Fruit fly (Drosophila melanogaster) whole organism, embryonic: Measurements from ENCODE around the gene H2.0.

Experiments
- Ada2b ChIP-seq: fragments of 200-800 bp; sonication (Bioruptor generic); IDR thresholded peaks from 2 replicates; pipeline ENCODE4 v1.3.6; 2022; ENCODE audit warnings: missing biosample characterization, missing genetic modification characterization
- B-H1 ChIP-seq: fragments of 200-800 bp; sonication (Bioruptor generic); IDR thresholded peaks from 3 replicates; pipeline ENCODE4 v1.3.6; 2022; ENCODE audit warnings: missing biosample characterization, missing genetic modification characterization
- CG11398 ChIP-seq: fragments of 200-800 bp; sonication (Bioruptor generic); optimal IDR thresholded peaks from 2 replicates; lab custom pipeline; 2016; ENCODE audit warnings: missing biosample characterization, missing genetic modification characterization
- CG11456 ChIP-seq: fragments of 200-800 bp; sonication (Bioruptor generic); IDR thresholded peaks from 3 replicates; pipeline ENCODE4 v1.3.6; 2022; ENCODE audit warnings: missing biosample characterization, missing genetic modification characterization
- CG12219 ChIP-seq: fragments of 200-800 bp; sonication (Bioruptor generic); optimal IDR thresholded peaks from 3 replicates; lab custom pipeline; 2018; ENCODE audit warnings: missing biosample characterization, mild to moderate bottlenecking, missing genetic modification characterization
- CG1529 ChIP-seq: fragments of 200-800 bp; sonication (Bioruptor generic); optimal IDR thresholded peaks from 3 replicates; lab custom pipeline; 2018; ENCODE audit warnings: missing biosample characterization, missing genetic modification characterization
- CG15514 ChIP-seq: fragments of 200-800 bp; sonication (Bioruptor generic); optimal IDR thresholded peaks from 3 replicates; lab custom pipeline; 2017; ENCODE audit warnings: missing biosample characterization, missing genetic modification characterization, mild to moderate bottlenecking, moderate library complexity, missing genetic modification reagents
- CG16863 ChIP-seq: fragments of 200-800 bp; sonication (Bioruptor generic); optimal IDR thresholded peaks from 3 replicates; lab custom pipeline; 2016; ENCODE audit warnings: missing biosample characterization, missing genetic modification characterization
- CG17568 ChIP-seq: fragments of 200-800 bp; sonication (Bioruptor generic); optimal IDR thresholded peaks from 2 replicates; lab custom pipeline; 2018; ENCODE audit warnings: missing biosample characterization, mild to moderate bottlenecking, missing genetic modification characterization, moderate library complexity
- CG17612 ChIP-seq: fragments of 200-800 bp; sonication (Bioruptor generic); IDR thresholded peaks from 2 replicates; pipeline ENCODE4 v1.3.6; 2022; ENCODE audit warnings: missing biosample characterization, missing genetic modification characterization
- CG31441 ChIP-seq: fragments of 200-800 bp; sonication (Bioruptor generic); IDR thresholded peaks from 2 replicates; pipeline ENCODE4 v1.3.6; 2022; ENCODE audit warnings: missing biosample characterization, missing genetic modification characterization
- CG3995 ChIP-seq: fragments of 200-800 bp; sonication (Bioruptor generic); optimal IDR thresholded peaks from 3 replicates; lab custom pipeline; 2016; ENCODE audit warnings: missing biosample characterization, missing genetic modification characterization
- CG42726 ChIP-seq: fragments of 200-800 bp; sonication (Bioruptor generic); IDR thresholded peaks from 2 replicates; pipeline ENCODE4 v1.3.6; 2022; ENCODE audit warnings: missing biosample characterization, missing genetic modification characterization; ENCODE audit not compliant: partially characterized antibody
- CG4854 ChIP-seq: fragments of 200-800 bp; sonication (Bioruptor generic); optimal IDR thresholded peaks from 2 replicates; lab custom pipeline; 2016; ENCODE audit warnings: missing biosample characterization, missing genetic modification characterization, inconsistent platforms
- CG5180 ChIP-seq: fragments of 200-800 bp; sonication (Bioruptor generic); optimal IDR thresholded peaks from 3 replicates; lab custom pipeline; 2017; ENCODE audit warnings: missing biosample characterization, missing genetic modification characterization, mild to moderate bottlenecking, moderate library complexity, missing genetic modification reagents
- CG6689 ChIP-seq: fragments of 200-800 bp; sonication (Bioruptor generic); IDR thresholded peaks from 2 replicates; pipeline ENCODE4 v1.3.6; 2022; ENCODE audit warnings: missing biosample characterization, missing genetic modification characterization
- CG8359 ChIP-seq: fragments of 200-800 bp; sonication (Bioruptor generic); optimal IDR thresholded peaks from 2 replicates; lab custom pipeline; 2017; ENCODE audit warnings: missing biosample characterization, mild to moderate bottlenecking, missing genetic modification characterization, borderline replicate concordance
- Dbx ChIP-seq: fragments of 200-800 bp; sonication (Bioruptor generic); IDR thresholded peaks from 3 replicates; pipeline ENCODE4 v1.3.6; 2022; ENCODE audit warnings: missing biosample characterization, missing genetic modification characterization
- Dip2 ChIP-seq: fragments of 200-800 bp; sonication (Bioruptor generic); IDR thresholded peaks from 2 replicates; pipeline ENCODE4 v1.3.6; 2022; ENCODE audit warnings: missing biosample characterization, missing genetic modification characterization
- Fer2 ChIP-seq: fragments of 200-800 bp; sonication (Bioruptor generic); optimal IDR thresholded peaks from 2 replicates; lab custom pipeline; 2018; ENCODE audit warnings: missing biosample characterization, mild to moderate bottlenecking, missing genetic modification characterization, moderate library complexity
- Hand ChIP-seq: fragments of 200-800 bp; sonication (Bioruptor generic); optimal IDR thresholded peaks from 2 replicates; lab custom pipeline; 2017; ENCODE audit warnings: mild to moderate bottlenecking, missing biosample characterization, missing genetic modification reagents, missing genetic modification characterization
- Lhr ChIP-seq: fragments of 200-800 bp; sonication (Bioruptor generic); optimal IDR thresholded peaks from 3 replicates; lab custom pipeline; 2017; ENCODE audit warnings: mild to moderate bottlenecking, missing biosample characterization, missing genetic modification reagents, missing genetic modification characterization
- MTF-1 ChIP-seq: fragments of 200-800 bp; sonication (Bioruptor generic); optimal IDR thresholded peaks from 2 replicates; lab custom pipeline; 2018; ENCODE audit warnings: missing biosample characterization, mild to moderate bottlenecking, missing genetic modification characterization, borderline replicate concordance
- Mes4 ChIP-seq: fragments of 200-800 bp; sonication (Bioruptor generic); optimal IDR thresholded peaks from 2 replicates; lab custom pipeline; 2016; ENCODE audit warnings: missing biosample characterization, missing genetic modification characterization
- NC2α ChIP-seq: fragments of 200-800 bp; sonication (Bioruptor generic); optimal IDR thresholded peaks from 2 replicates; lab custom pipeline; 2016; ENCODE audit warnings: missing biosample characterization, missing genetic modification characterization
- Optix ChIP-seq: fragments of 200-800 bp; sonication (Bioruptor generic); IDR thresholded peaks from 3 replicates; pipeline ENCODE4 v1.3.6; 2022; ENCODE audit warnings: missing biosample characterization, missing genetic modification characterization
- Sox102F ChIP-seq: fragments of 200-800 bp; sonication (Bioruptor generic); optimal IDR thresholded peaks from 2 replicates; lab custom pipeline; 2018; ENCODE audit warnings: missing biosample characterization, mild to moderate bottlenecking, missing genetic modification characterization, moderate library complexity
- Trl ChIP-seq, 3 experiments: fragments of >200 bp in 2 of 3; fragments of 200-800 bp in 1 of 3; sonication (Bioruptor generic) in 1 of 3; optimal IDR thresholded peaks; 2 replicates in 1 of 3; 3 replicates in 2 of 3; lab custom pipeline; 2016 to 2017; ENCODE audit warnings: missing biosample characterization in 1 of 3, missing genetic modification characterization in 1 of 3
- Vsx1 ChIP-seq: fragments of 200-800 bp; sonication (Bioruptor generic); optimal IDR thresholded peaks from 2 replicates; lab custom pipeline; 2017; ENCODE audit warnings: missing biosample characterization, mild to moderate bottlenecking, missing genetic modification characterization, missing genetic modification reagents
- amos ChIP-seq: fragments of 200-800 bp; sonication (Bioruptor generic); IDR thresholded peaks from 2 replicates; pipeline ENCODE4 v1.3.6; 2022; ENCODE audit warnings: missing biosample characterization, missing genetic modification characterization; ENCODE audit not compliant: partially characterized antibody
- ash1 ChIP-seq: fragments of 200-800 bp; sonication (Bioruptor generic); optimal IDR thresholded peaks from 2 replicates; lab custom pipeline; 2018; ENCODE audit warnings: missing biosample characterization, mild to moderate bottlenecking, missing genetic modification characterization
- bab2 ChIP-seq: fragments of 200-800 bp; sonication (Bioruptor generic); optimal IDR thresholded peaks from 2 replicates; lab custom pipeline; 2016; ENCODE audit warnings: missing biosample characterization, missing genetic modification characterization
- bowl ChIP-seq: fragments of 200-800 bp; sonication (Bioruptor generic); IDR thresholded peaks from 2 replicates; pipeline ENCODE4 v1.3.6; 2022; ENCODE audit warnings: missing biosample characterization, missing genetic modification characterization
- bsh ChIP-seq, 2 experiments: fragments of 200-800 bp; sonication (Bioruptor generic); optimal IDR thresholded peaks; 2 replicates each; lab custom pipeline; 2017 to 2018; ENCODE audit warnings: mild to moderate bottlenecking in 2 of 2, missing biosample characterization in 2 of 2, missing genetic modification characterization in 2 of 2, moderate library complexity in 1 of 2
- cas ChIP-seq: fragments of 200-800 bp; sonication (Bioruptor generic); IDR thresholded peaks from 2 replicates; pipeline ENCODE4 v1.3.6; 2022; ENCODE audit warnings: missing biosample characterization, missing genetic modification characterization
- cato ChIP-seq: fragments of 200-800 bp; sonication (Bioruptor generic); optimal IDR thresholded peaks from 2 replicates; lab custom pipeline; 2016; ENCODE audit warnings: missing biosample characterization, missing genetic modification characterization, borderline replicate concordance
- chm ChIP-seq: fragments of 200-800 bp; sonication (Bioruptor generic); IDR thresholded peaks from 2 replicates; pipeline ENCODE4 v1.3.6; 2022; ENCODE audit warnings: missing biosample characterization, missing genetic modification characterization
- crp ChIP-seq, 2 experiments: fragments of 200-800 bp; sonication (Bioruptor generic); optimal IDR thresholded peaks; 2 replicates in 1 of 2; 3 replicates in 1 of 2; lab custom pipeline; 2017; ENCODE audit warnings: missing biosample characterization in 2 of 2, missing genetic modification characterization in 2 of 2, mild to moderate bottlenecking in 1 of 2, moderate library complexity in 1 of 2
- eyg ChIP-seq: fragments of 200-800 bp; sonication (Bioruptor generic); optimal IDR thresholded peaks from 3 replicates; lab custom pipeline; 2016; ENCODE audit warnings: missing biosample characterization, missing genetic modification characterization
- fd64A ChIP-seq: fragments of 200-800 bp; sonication (Bioruptor generic); optimal IDR thresholded peaks from 3 replicates; lab custom pipeline; 2018; ENCODE audit warnings: missing biosample characterization, mild to moderate bottlenecking, missing genetic modification characterization
- gro ChIP-seq: fragments of 200-800 bp; sonication (Bioruptor generic); optimal IDR thresholded peaks from 2 replicates; lab custom pipeline; 2016; ENCODE audit warnings: missing biosample characterization, missing genetic modification characterization
- ind ChIP-seq: fragments of 200-800 bp; sonication (Bioruptor generic); optimal IDR thresholded peaks from 3 replicates; lab custom pipeline; 2016; ENCODE audit warnings: missing biosample characterization, missing genetic modification characterization
- insv ChIP-seq, 2 experiments: fragments of 200-800 bp; sonication (Bioruptor generic); optimal IDR thresholded peaks; 3 replicates each; lab custom pipeline; 2016 to 2018; ENCODE audit warnings: missing biosample characterization in 2 of 2, missing genetic modification characterization in 2 of 2
- mirr ChIP-seq: fragments of 200-800 bp; sonication (Bioruptor generic); optimal IDR thresholded peaks from 3 replicates; lab custom pipeline; 2018; ENCODE audit warnings: missing biosample characterization, mild to moderate bottlenecking, missing genetic modification characterization
- odd ChIP-seq: fragments of 200-800 bp; sonication (Bioruptor generic); optimal IDR thresholded peaks from 2 replicates; lab custom pipeline; 2017; ENCODE audit warnings: missing biosample characterization, mild to moderate bottlenecking, missing genetic modification characterization
- otp ChIP-seq: fragments of 200-800 bp; sonication (Bioruptor generic); IDR thresholded peaks from 3 replicates; pipeline ENCODE4, ENCODE4 v1.3.6; 2022; ENCODE audit warnings: missing biosample characterization, missing genetic modification characterization
- pum ChIP-seq: fragments of 200-800 bp; sonication (Bioruptor generic); optimal IDR thresholded peaks from 2 replicates; lab custom pipeline; 2016; ENCODE audit warnings: missing biosample characterization, missing genetic modification characterization
- schlank ChIP-seq: fragments of 200-800 bp; sonication (Bioruptor generic); optimal IDR thresholded peaks from 2 replicates; lab custom pipeline; 2018; ENCODE audit warnings: missing biosample characterization, mild to moderate bottlenecking, missing genetic modification characterization
- slou ChIP-seq: fragments of 200-800 bp; sonication (Bioruptor generic); optimal IDR thresholded peaks from 3 replicates; lab custom pipeline; 2016; ENCODE audit warnings: missing biosample characterization, missing genetic modification characterization
- usp ChIP-seq: fragments of >200 bp; optimal IDR thresholded peaks from 2 replicates; lab custom pipeline; 2017; ENCODE audit warnings: missing biosample characterization, missing genetic modification characterization

H2.0 gene

dm6 chr2L:6051212-6051621, 32.0 kb upstream of the H2.0 start (continued):
- TF ChIP-seq CG1529 (GFP tag; lab: Kevin White, UChicago) (peak; percentile 92), bsh (GFP tag; optimal IDR thresholded peaks at IDR 0.05; lab: Kevin White, UChicago) (peak; percentile 93 to 97), B-H1 (GFP tag; lab: Robert Waterston, UW) (peak; percentile 89), Vsx1 (GFP tag; lab: Kevin White, UChicago) (no peak), CG6689 (GFP tag; lab: Robert Waterston, UW) (peak; percentile 94), NC2α (GFP tag; lab: Kevin White, UChicago) (peak; percentile 81), Optix (GFP tag; lab: Robert Waterston, UW) (peak; percentile 91), CG12219 (peak; percentile 99), crp (GFP tag; optimal IDR thresholded peaks at IDR 0.05; lab: Kevin White, UChicago) (peak in 1 of 2 experiments; percentile 62), CG4854 (GFP tag; lab: Kevin White, UChicago) (peak; percentile 95), fd64A (GFP tag; lab: Kevin White, UChicago) (peak; percentile 96), schlank (tag; lab: Kevin White, UChicago) (peak; percentile 95), Dip2 (GFP tag; lab: Robert Waterston, UW) (peak; percentile 28; the same call in 1 of the 2 replicates), odd (peak; percentile 97), pum (GFP tag; lab: Kevin White, UChicago) (peak; percentile 90), MTF-1 (peak; percentile 91), mirr (peak; percentile 96), CG11456 (GFP tag; lab: Robert Waterston, UW) (peak; percentile 93), cato (GFP tag; lab: Kevin White, UChicago) (peak; percentile 82), Mes4 (GFP tag; lab: Kevin White, UChicago) (peak; percentile 94), CG17568 (no peak), CG15514 (peak; percentile 93), bowl (peak; percentile 90), Trl (optimal IDR thresholded peaks at IDR 0.05; lab: Kevin White, UChicago) (peak in 1 of 2 experiments; percentile 6), Trl (GFP tag; optimal IDR thresholded peaks at IDR 0.05; lab: Kevin White, UChicago) (peak; percentile 97), CG5180 (GFP tag; lab: Kevin White, UChicago) (peak; percentile 88), CG42726 (GFP tag; lab: Robert Waterston, UW) (no peak), CG31441 (GFP tag; lab: Robert Waterston, UW) (peak; percentile 96), CG17612 (GFP tag; lab: Robert Waterston, UW) (peak; percentile 66), ind (peak; percentile 90), cas (GFP tag; lab: Robert Waterston, UW) (peak; percentile 84), ash1 (GFP tag; lab: Kevin White, UChicago) (peak; percentile 76), usp (no peak), Sox102F (GFP tag; lab: Kevin White, UChicago) (peak; percentile 95), bab2 (GFP tag; lab: Kevin White, UChicago) (peak; percentile 94), Ada2b (GFP tag; lab: Robert Waterston, UW) (peak; percentile 96), chm (GFP tag; lab: Robert Waterston, UW) (peak; percentile 97), Fer2 (tag; lab: Kevin White, UChicago) (peak; percentile 91), CG8359 (GFP tag; lab: Kevin White, UChicago) (peak; percentile 88), Hand (GFP tag; lab: Kevin White, UChicago) (peak; percentile 98), CG16863 (GFP tag; lab: Kevin White, UChicago) (peak; percentile 95), otp (GFP tag; lab: Robert Waterston, UW) (peak; percentile 94), Lhr (peak; percentile 79), CG3995 (GFP tag; lab: Kevin White, UChicago) (peak; percentile 66), CG11398 (GFP tag; lab: Kevin White, UChicago) (peak; percentile 95), eyg (GFP tag; lab: Kevin White, UChicago) (peak; percentile 92), insv (GFP tag; optimal IDR thresholded peaks at IDR 0.05; lab: Kevin White, UChicago) (peak; percentile 5 to 77), Dbx (peak; percentile 96), gro (GFP tag; lab: Kevin White, UChicago) (peak; percentile 98), slou (GFP tag; lab: Kevin White, UChicago) (peak; percentile 72), amos (GFP tag; lab: Robert Waterston, UW) (no peak)
